Worm (Caenorhabditis elegans): ENCODE results near the gene Y37A1A.3.

Y37A1A.3 gene

ce11 chrIV:13887408-13888163 is 15.1 kb downstream of the Y37A1A.3 start, which contains the start of gene lin-66 (continued):
- TF ChIP-seq spr-3 (GFP tag; optimal IDR thresholded peaks at IDR 0.05) (no peak), unc-130 (GFP tag; optimal IDR thresholded peaks at IDR 0.05) (no peak), ZK337.2 (GFP tag; IDR thresholded peaks at IDR 0.05) (no peak), tag-97 (GFP tag; IDR thresholded peaks at IDR 0.05) (no peak), unc-62 (GFP tag; optimal IDR thresholded peaks at IDR 0.05 in 1 of 2) (peak in 1 of 2 experiments; percentile 98), unc-62 (tag; optimal IDR thresholded peaks at IDR 0.05) (no peak), madf-9 (GFP tag; conservative IDR thresholded peaks at IDR 0.05) (peak; percentile 68), F26F4.8 (GFP tag; conservative IDR thresholded peaks at IDR 0.05) (no peak), fos-1 (tag; optimal IDR thresholded peaks at IDR 0.05) (no peak), ceh-62 (tag; optimal IDR thresholded peaks at IDR 0.05) (no peak), mxl-2 (GFP tag; conservative IDR thresholded peaks at IDR 0.05) (no peak), nhr-111 (GFP tag; optimal IDR thresholded peaks at IDR 0.05) (no peak), ZK546.5 (tag; optimal IDR thresholded peaks at IDR 0.05) (no peak), nhr-41 (GFP tag; IDR thresholded peaks at IDR 0.05) (0 out of 2 replicates have a peak, but pooled peaks have one; percentile 57), lin-1 (GFP tag; IDR thresholded peaks at IDR 0.05) (peak; percentile 68; the same call in 1 of the 2 replicates), dpl-1 (GFP tag; optimal IDR thresholded peaks at IDR 0.05) (peak; percentile 49), lir-3 (tag; optimal IDR thresholded peaks at IDR 0.05) (peak; percentile 25), F10B5.3 (tag; optimal IDR thresholded peaks at IDR 0.05) (peak; percentile 63), zip-11 (GFP tag; IDR thresholded peaks at IDR 0.05) (no peak), ztf-7 (tag; optimal IDR thresholded peaks at IDR 0.05) (peak; percentile 38), nhr-42 (GFP tag; IDR thresholded peaks at IDR 0.05) (peak; percentile 77), Y48G9A.11 (GFP tag; IDR thresholded peaks at IDR 0.05) (no peak), nhr-6 (tag; optimal IDR thresholded peaks at IDR 0.05) (no peak), hif-1 (tag; optimal IDR thresholded peaks at IDR 0.05) (peak; percentile 27 to 87), daf-16 (GFP tag; optimal IDR thresholded peaks at IDR 0.05) (peak; percentile 56 to 64), daf-16 (tag; optimal IDR thresholded peaks at IDR 0.05) (peak; percentile 67), ces-1 (GFP tag; optimal IDR thresholded peaks at IDR 0.05) (no peak), F44E2.7 (GFP tag; IDR thresholded peaks at IDR 0.05) (0 out of 2 replicates have a peak, but pooled peaks have one; percentile 25), T26A8.4 (GFP tag; IDR thresholded peaks at IDR 0.05) (peak; percentile 84), gei-8 (GFP tag; optimal IDR thresholded peaks at IDR 0.05) (peak; percentile 2), zag-1 (tag; optimal IDR thresholded peaks at IDR 0.05) (no peak), tra-1 (GFP tag; IDR thresholded peaks at IDR 0.05) (no peak; the same call in 1 of the 2 replicates), snpc-4 (tag; optimal IDR thresholded peaks at IDR 0.05) (no peak), lin-29 (GFP tag; IDR thresholded peaks at IDR 0.05) (no peak), lim-7 (GFP tag; IDR thresholded peaks at IDR 0.05) (peak; percentile 50; the same call in 1 of the 2 replicates), mes-2 (tag; optimal IDR thresholded peaks at IDR 0.05; ENCODE audit: poor library complexity, severe bottlenecking) (peak; percentile 63), nhr-77 (tag; optimal IDR thresholded peaks at IDR 0.05) (peak; percentile 72), nhr-10 (tag; optimal IDR thresholded peaks at IDR 0.05) (no peak), set-16 (GFP tag; IDR thresholded peaks at IDR 0.05) (peak; percentile 98), snpc-1.2 (GFP tag; IDR thresholded peaks at IDR 0.05) (peak; percentile 54; the same call in 1 of the 2 replicates), Y5F2A.4 (GFP tag; optimal IDR thresholded peaks at IDR 0.05) (no peak), lin-15B (tag; optimal IDR thresholded peaks at IDR 0.05) (no peak), jun-1 (tag; optimal IDR thresholded peaks at IDR 0.05) (peak; percentile 63), daf-12 (tag; optimal IDR thresholded peaks at IDR 0.05) (no peak), unc-39 (tag; optimal IDR thresholded peaks at IDR 0.05) (no peak), lin-38 (GFP tag; IDR thresholded peaks at IDR 0.05) (peak; percentile 70), ceh-44 (GFP tag; IDR thresholded peaks at IDR 0.05) (no peak), ctbp-1 (GFP tag; IDR thresholded peaks at IDR 0.05) (peak; percentile 86), zfp-3 (GFP tag; conservative IDR thresholded peaks at IDR 0.05) (no peak), ceh-20 (GFP tag; IDR thresholded peaks at IDR 0.05) (peak; percentile 84)
